Worm (Caenorhabditis elegans): ENCODE measurements around the gene zag-1.

DNA sequence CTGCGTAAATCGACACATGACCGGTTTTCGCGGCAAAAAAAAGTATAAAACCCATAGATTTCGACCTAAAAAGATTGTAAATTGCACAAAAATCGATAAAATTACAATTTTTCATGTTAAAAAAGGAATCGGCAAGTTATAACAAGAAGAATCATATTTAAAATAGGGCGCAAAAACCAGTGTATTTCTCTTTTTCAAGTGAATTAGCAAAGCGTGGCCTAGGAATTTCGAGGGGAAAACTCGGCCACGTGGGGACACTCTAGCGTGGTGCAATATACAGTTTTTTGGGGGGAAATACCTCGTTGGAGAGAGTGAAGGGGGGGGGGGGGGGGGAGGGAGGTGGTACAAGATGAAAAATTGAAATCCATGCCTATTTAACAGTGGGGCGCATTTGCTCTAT is 48.1 kb upstream of the zag-1 start:
- TF ChIP-seq ama-1 (optimal IDR thresholded peaks at IDR 0.05) (no peak), B0310.2 (tag; optimal IDR thresholded peaks at IDR 0.05) (no peak)

Data from whole organism, early embryonic.